Worm (Caenorhabditis elegans) whole organism, late embryonic: ENCODE data around the gene dnj-16.

Experiments
- F13H6.1 ChIP-seq: sonication (generic microtip); optimal IDR thresholded peaks from 2 replicates; lab custom pipeline; 2016; ENCODE audit warnings: missing genetic modification characterization, missing compliant biosample characterization
- K09A11.1 ChIP-seq: sonication (generic microtip); optimal IDR thresholded peaks from 2 replicates; lab custom pipeline; 2017; ENCODE audit warnings: antibody characterized with exemption, mild to moderate bottlenecking, missing genetic modification characterization, missing compliant biosample characterization; ENCODE audit not compliant: insufficient read depth
- T23F11.4 ChIP-seq: fragments of 200-800 bp; sonication (Bioruptor generic); optimal IDR thresholded peaks from 2 replicates; lab custom pipeline; 2018; ENCODE audit warnings: mild to moderate bottlenecking, missing genetic modification characterization, missing compliant biosample characterization
- Y22D7AL.16 ChIP-seq: sonication (generic microtip); optimal IDR thresholded peaks from 2 replicates; lab custom pipeline; 2016; ENCODE audit warnings: missing genetic modification characterization, missing compliant biosample characterization
- ceh-14 ChIP-seq: sonication (generic microtip); optimal IDR thresholded peaks from 2 replicates; lab custom pipeline; 2016; ENCODE audit warnings: missing genotype, missing genetic modification characterization, missing compliant biosample characterization
- ceh-18 ChIP-seq: sonication (generic microtip); optimal IDR thresholded peaks from 2 replicates; lab custom pipeline; 2016; ENCODE audit warnings: missing genetic modification characterization, missing compliant biosample characterization
- ceh-19 ChIP-seq: fragments of 200-800 bp; sonication (Bioruptor generic); optimal IDR thresholded peaks from 2 replicates; lab custom pipeline; 2018; ENCODE audit warnings: mild to moderate bottlenecking, missing genetic modification characterization, missing compliant biosample characterization
- ceh-2 ChIP-seq: sonication (generic microtip); optimal IDR thresholded peaks from 2 replicates; lab custom pipeline; 2016; ENCODE audit warnings: missing genotype, missing genetic modification characterization, missing compliant biosample characterization
- ceh-22 ChIP-seq: sonication (generic microtip); optimal IDR thresholded peaks from 2 replicates; lab custom pipeline; 2017; ENCODE audit warnings: missing biosample characterization, missing genetic modification characterization
- ceh-24 ChIP-seq: sonication (generic microtip); optimal IDR thresholded peaks from 2 replicates; lab custom pipeline; 2016; ENCODE audit warnings: mild to moderate bottlenecking, missing genetic modification characterization, missing compliant biosample characterization
- ceh-30 ChIP-seq: fragments of 150-350 bp; optimal IDR thresholded peaks from 2 replicates; lab custom pipeline; 2014; ENCODE audit warnings: missing biosample characterization, missing genetic modification characterization
- ceh-34 ChIP-seq: sonication (generic microtip); optimal IDR thresholded peaks from 2 replicates; lab custom pipeline; 2016; ENCODE audit warnings: mild to moderate bottlenecking, missing genetic modification characterization, missing compliant biosample characterization
- ceh-48 ChIP-seq: sonication (generic microtip); optimal IDR thresholded peaks from 2 replicates; lab custom pipeline; 2016; ENCODE audit warnings: missing genetic modification characterization, inconsistent platforms, missing compliant biosample characterization
- ceh-6 ChIP-seq: fragments of 200-800 bp; sonication (Bioruptor generic); optimal IDR thresholded peaks from 2 replicates; lab custom pipeline; 2018; ENCODE audit warnings: mild to moderate bottlenecking, missing genetic modification characterization, missing compliant biosample characterization
- dve-1 ChIP-seq: sonication (generic microtip); optimal IDR thresholded peaks from 2 replicates; lab custom pipeline; 2017; ENCODE audit warnings: antibody characterized with exemption, mild to moderate bottlenecking, missing genetic modification characterization, missing compliant biosample characterization
- elt-2 ChIP-seq: sonication (generic microtip); optimal IDR thresholded peaks from 2 replicates; lab custom pipeline; 2016; ENCODE audit warnings: missing genetic modification reagents, missing genetic modification characterization, missing compliant biosample characterization
- elt-4 ChIP-seq: sonication (generic microtip); optimal IDR thresholded peaks from 2 replicates; lab custom pipeline; 2016; ENCODE audit warnings: missing genetic modification characterization, missing compliant biosample characterization
- ets-4 ChIP-seq: sonication (generic microtip); optimal IDR thresholded peaks from 2 replicates; lab custom pipeline; 2016; ENCODE audit warnings: missing genetic modification characterization, missing compliant biosample characterization
- fkh-10 ChIP-seq: fragments of 150-350 bp; optimal IDR thresholded peaks from 2 replicates; lab custom pipeline; 2014; ENCODE audit warnings: missing biosample characterization, missing genetic modification reagents, missing genetic modification characterization
- fkh-6 ChIP-seq: sonication (generic microtip); optimal IDR thresholded peaks from 2 replicates; lab custom pipeline; 2016; ENCODE audit warnings: missing genetic modification characterization, missing compliant biosample characterization
- gmeb-2 ChIP-seq: sonication (generic microtip); optimal IDR thresholded peaks from 2 replicates; lab custom pipeline; 2016; ENCODE audit warnings: missing genetic modification characterization, inconsistent platforms, missing compliant biosample characterization
- hlh-15 ChIP-seq: sonication (generic microtip); optimal IDR thresholded peaks from 2 replicates; lab custom pipeline; 2016; ENCODE audit warnings: missing genetic modification characterization, missing compliant biosample characterization
- hlh-30 ChIP-seq: sonication (generic microtip); optimal IDR thresholded peaks from 2 replicates; lab custom pipeline; 2017; ENCODE audit warnings: antibody characterized with exemption, missing genetic modification characterization, missing compliant biosample characterization; ENCODE audit not compliant: insufficient read depth
- hlh-6 ChIP-seq: sonication (generic microtip); optimal IDR thresholded peaks from 2 replicates; lab custom pipeline; 2016; ENCODE audit warnings: missing genotype, missing genetic modification characterization, missing compliant biosample characterization
- hlh-8 ChIP-seq: sonication (generic microtip); optimal IDR thresholded peaks from 2 replicates; lab custom pipeline; 2016; ENCODE audit warnings: missing genotype, missing genetic modification characterization, missing compliant biosample characterization
- lim-6 ChIP-seq: sonication (generic microtip); optimal IDR thresholded peaks from 2 replicates; lab custom pipeline; 2016; ENCODE audit warnings: missing genetic modification characterization, missing compliant biosample characterization
- lin-11 ChIP-seq: fragments of 200-800 bp; sonication (Bioruptor generic); optimal IDR thresholded peaks from 2 replicates; lab custom pipeline; 2018; ENCODE audit warnings: mild to moderate bottlenecking, missing genetic modification characterization, missing compliant biosample characterization
- mec-3 ChIP-seq: sonication (generic microtip); optimal IDR thresholded peaks from 2 replicates; lab custom pipeline; 2016; ENCODE audit warnings: borderline replicate concordance, missing genetic modification characterization, missing compliant biosample characterization
- nfya-1 ChIP-seq: sonication (generic microtip); optimal IDR thresholded peaks from 2 replicates; lab custom pipeline; 2017; ENCODE audit warnings: missing genetic modification characterization, mild to moderate bottlenecking, missing compliant biosample characterization, antibody characterized with exemption, moderate library complexity
- nhr-11 ChIP-seq: fragments of 150-350 bp; optimal IDR thresholded peaks from 2 replicates; lab custom pipeline; 2014; ENCODE audit warnings: missing biosample characterization, missing genetic modification characterization
- nhr-232 ChIP-seq: sonication (generic microtip); optimal IDR thresholded peaks from 2 replicates; lab custom pipeline; 2016; ENCODE audit warnings: missing genetic modification characterization, missing compliant biosample characterization
- odd-2 ChIP-seq: sonication (generic microtip); optimal IDR thresholded peaks from 2 replicates; lab custom pipeline; 2017; ENCODE audit warnings: antibody characterized with exemption, mild to moderate bottlenecking, missing genetic modification characterization, missing compliant biosample characterization
- pag-3 ChIP-seq: sonication (generic microtip); optimal IDR thresholded peaks from 2 replicates; lab custom pipeline; 2016; ENCODE audit warnings: missing compliant biosample characterization, missing genetic modification characterization, borderline replicate concordance
- pat-9 ChIP-seq: fragments of 200-800 bp; sonication (Bioruptor generic); optimal IDR thresholded peaks from 2 replicates; lab custom pipeline; 2018; ENCODE audit warnings: mild to moderate bottlenecking, missing genetic modification characterization, moderate library complexity, missing compliant biosample characterization
- pax-1 ChIP-seq: fragments of 150-350 bp; optimal IDR thresholded peaks from 2 replicates; lab custom pipeline; 2014; ENCODE audit warnings: missing biosample characterization, missing genetic modification characterization
- pha-2 ChIP-seq: sonication (generic microtip); optimal IDR thresholded peaks from 2 replicates; lab custom pipeline; 2017; ENCODE audit warnings: mild to moderate bottlenecking, missing genetic modification characterization, missing compliant biosample characterization
- pha-4 ChIP-seq: fragments of 150-350 bp; optimal IDR thresholded peaks from 2 replicates; lab custom pipeline; 2018; ENCODE audit warnings: missing biosample characterization, missing genetic modification reagents, missing genetic modification characterization
- pros-1 ChIP-seq: fragments of 150-350 bp; optimal IDR thresholded peaks from 2 replicates; lab custom pipeline; 2014; ENCODE audit warnings: missing biosample characterization, missing genetic modification reagents, missing genetic modification characterization
- ref-2 ChIP-seq: sonication (generic microtip); optimal IDR thresholded peaks from 2 replicates; lab custom pipeline; 2016; ENCODE audit warnings: missing genetic modification characterization, missing compliant biosample characterization
- rnt-1 ChIP-seq: sonication (generic microtip); optimal IDR thresholded peaks from 2 replicates; lab custom pipeline; 2016; ENCODE audit warnings: missing genetic modification characterization, missing compliant biosample characterization
- sdc-2 ChIP-seq: sonication (generic microtip); optimal IDR thresholded peaks from 2 replicates; lab custom pipeline; 2016; ENCODE audit warnings: missing genotype, missing genetic modification characterization, missing compliant biosample characterization
- sox-2 ChIP-seq: fragments of 200-800 bp; sonication (Bioruptor generic); IDR thresholded peaks from 2 replicates; pipeline ENCODE4 v1.3.6; 2022; ENCODE audit warnings: missing genetic modification reagents, missing genetic modification characterization, missing compliant biosample characterization
- sox-4 ChIP-seq: sonication (generic microtip); optimal IDR thresholded peaks from 2 replicates; lab custom pipeline; 2017; ENCODE audit warnings: mild to moderate bottlenecking, missing genetic modification characterization, inconsistent platforms, missing compliant biosample characterization
- syd-9 ChIP-seq: sonication (generic microtip); optimal IDR thresholded peaks from 2 replicates; lab custom pipeline; 2016; ENCODE audit warnings: mild to moderate bottlenecking, missing genetic modification characterization, moderate library complexity, missing compliant biosample characterization
- tbx-7 ChIP-seq: sonication (generic microtip); optimal IDR thresholded peaks from 2 replicates; lab custom pipeline; 2016; ENCODE audit warnings: missing genotype, missing genetic modification characterization, missing compliant biosample characterization
- ttx-3 ChIP-seq: sonication (generic microtip); optimal IDR thresholded peaks from 2 replicates; lab custom pipeline; 2016; ENCODE audit warnings: missing genetic modification reagents, missing genetic modification characterization, missing compliant biosample characterization
- unc-3 ChIP-seq, 2 experiments: fragments of 200-800 bp in 1 of 2; sonication (Bioruptor generic) in 1 of 2; sonication (generic microtip) in 1 of 2; conservative IDR thresholded peaks in 1 of 2; optimal IDR thresholded peaks in 1 of 2; 2 replicates each; pipeline versions ENCODE4 v1.3.6 to Lab custom; 2016 to 2022; ENCODE audit warnings: missing compliant biosample characterization in 2 of 2, missing genetic modification characterization in 2 of 2, missing genetic modification reagents in 1 of 2
- unc-86 ChIP-seq: sonication (generic microtip); optimal IDR thresholded peaks from 2 replicates; lab custom pipeline; 2016; ENCODE audit warnings: missing genetic modification characterization, missing compliant biosample characterization
- zip-5 ChIP-seq: sonication (generic microtip); optimal IDR thresholded peaks from 2 replicates; lab custom pipeline; 2016; ENCODE audit warnings: missing genetic modification characterization, missing compliant biosample characterization
- ztf-16 ChIP-seq: sonication (generic microtip); optimal IDR thresholded peaks from 2 replicates; lab custom pipeline; 2017; ENCODE audit warnings: missing genetic modification characterization, missing compliant biosample characterization

The dnj-16 gene

DNA sequence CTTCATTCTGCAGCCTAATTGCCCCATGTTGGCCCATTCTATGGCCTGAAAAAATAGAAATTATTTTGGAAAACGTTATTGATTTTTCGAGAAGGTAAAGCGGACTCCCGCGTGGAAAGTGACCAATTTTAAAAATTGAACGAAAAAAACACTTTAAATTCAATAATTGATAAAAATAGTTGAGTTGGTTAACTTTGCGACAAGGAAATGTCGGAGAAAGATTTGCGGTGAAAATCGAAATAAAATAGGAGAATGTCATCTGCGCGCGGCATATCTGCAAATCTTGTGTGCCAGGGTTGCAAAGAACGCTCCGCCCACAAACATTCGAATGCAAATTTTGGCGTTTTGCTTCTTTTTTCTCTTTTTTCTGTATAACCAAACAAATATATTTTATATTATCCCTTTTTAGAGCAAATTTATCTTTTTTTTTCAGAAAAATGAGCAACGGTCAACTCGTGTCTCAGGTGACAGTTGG, 20.0 kb upstream of the dnj-16 start, which contains the start of the genes rnf-121 and C16C10.4 (continued):
- TF ChIP-seq ttx-3 (tag; lab: Kevin White, UChicago) (peak; percentile 92), K09A11.1 (tag; lab: Kevin White, UChicago) (peak; percentile 96), ceh-34 (tag; lab: Kevin White, UChicago) (peak; percentile 91), ceh-22 (tag; lab: Kevin White, UChicago) (peak; percentile 63), fkh-10 (peak; percentile 64), ceh-14 (tag; lab: Kevin White, UChicago) (peak; percentile 95), syd-9 (tag; lab: Kevin White, UChicago) (peak; percentile 92), ets-4 (tag; lab: Kevin White, UChicago) (peak; percentile 69), pros-1 (peak; percentile 11), ceh-48 (peak; percentile 76), lim-6 (tag; lab: Kevin White, UChicago) (peak; percentile 73), lin-11 (tag; lab: Kevin White, UChicago) (peak; percentile 82), Y22D7AL.16 (peak; percentile 83), F13H6.1 (tag; lab: Kevin White, UChicago) (peak; percentile 84), nhr-11 (tag; lab: Kevin White, UChicago) (no peak), gmeb-2 (tag; lab: Kevin White, UChicago) (peak; percentile 88), ref-2 (peak; percentile 94), nhr-232 (tag; lab: Kevin White, UChicago) (peak; percentile 83), unc-86 (tag; lab: Kevin White, UChicago) (peak; percentile 93), ceh-6 (GFP tag; lab: Kevin White, UChicago) (peak; percentile 85), elt-2 (tag; lab: Kevin White, UChicago) (peak; percentile 97), T23F11.4 (GFP tag; lab: Kevin White, UChicago) (peak; percentile 83), sox-2 (GFP tag; lab: Robert Waterston, UW) (0 out of 2 replicates have a peak, but pooled peaks have one; percentile 29), pha-2 (tag; lab: Kevin White, UChicago) (peak; percentile 92), fkh-6 (peak; percentile 89), ceh-19 (GFP tag; lab: Kevin White, UChicago) (peak; percentile 92), mec-3 (tag; lab: Kevin White, UChicago) (no peak), ceh-30 (peak; percentile 93), ztf-16 (tag; lab: Kevin White, UChicago) (peak; percentile 88), nfya-1 (peak; percentile 92), dve-1 (tag; lab: Kevin White, UChicago) (peak; percentile 65), pax-1 (no peak), hlh-30 (peak; percentile 23), ceh-18 (tag; lab: Kevin White, UChicago) (peak; percentile 62), hlh-6 (tag; lab: Kevin White, UChicago) (peak; percentile 85), elt-4 (tag; lab: Kevin White, UChicago) (no peak), zip-5 (tag; lab: Kevin White, UChicago) (peak; percentile 85), hlh-15 (tag; lab: Kevin White, UChicago) (peak; percentile 94), sdc-2 (peak; percentile 82), ceh-24 (tag; lab: Kevin White, UChicago) (peak; percentile 82), sox-4 (tag; lab: Kevin White, UChicago) (peak; percentile 91), pag-3 (tag; lab: Kevin White, UChicago) (peak; percentile 37), ceh-2 (tag; lab: Kevin White, UChicago) (peak; percentile 92), tbx-7 (peak; percentile 59), pat-9 (peak; percentile 90), odd-2 (peak; percentile 87), pha-4 (tag; lab: Kevin White, UChicago) (no peak), rnt-1 (tag; lab: Kevin White, UChicago) (peak; percentile 93), hlh-8 (tag; lab: Kevin White, UChicago) (peak; percentile 94), unc-3 (GFP tag; conservative IDR thresholded peaks at IDR 0.05; lab: Robert Waterston, UW) (peak; percentile 85), unc-3 (tag; optimal IDR thresholded peaks at IDR 0.05; lab: Kevin White, UChicago) (peak; percentile 91)
